1 fruit fly cellular context compared by ENCODE assay signal in genomic region chr3L:12572366-12572765, dm6.
TF ChIP-seq lines count a peak whose summit lies in the region.

Gene sowah (minus strand): TSS chr3L:12572542.

TF ChIP-seq in whole organism, embryonic, 481 proteins besides CTCF, POLR2A, EP300 and RAD21 (continued from another document):
- TF ChIP-seq CG18011 (GFP tag; optimal IDR thresholded peaks at IDR 0.05; lab: Kevin White, UChicago) (peak; percentile 100), Dll (GFP tag; IDR thresholded peaks at IDR 0.05; lab: Robert Waterston, UW; ENCODE audit: partially characterized antibody) (0 out of 4 replicates have a peak, but pooled peaks have one; percentile 22), fru (optimal IDR thresholded peaks at IDR 0.05; lab: Kevin White, UChicago) (no peak), Ets65A (GFP tag; lab: Kevin White, UChicago) (peak; percentile 97), gem (tag; optimal IDR thresholded peaks at IDR 0.05; lab: Kevin White, UChicago) (peak; percentile 28), CG12104 (GFP tag; optimal IDR thresholded peaks at IDR 0.05; lab: Kevin White, UChicago) (no peak), CG34422 (GFP tag; IDR thresholded peaks at IDR 0.05; lab: Robert Waterston, UW) (peak; percentile 68), ap (GFP tag; IDR thresholded peaks at IDR 0.05; lab: Robert Waterston, UW) (no peak), CG1792 (GFP tag; optimal IDR thresholded peaks at IDR 0.05; lab: Kevin White, UChicago) (peak; percentile 38), CG7839 (tag; optimal IDR thresholded peaks at IDR 0.05; lab: Kevin White, UChicago) (peak; percentile 55), HLH54F (GFP tag; optimal IDR thresholded peaks at IDR 0.05; lab: Kevin White, UChicago) (peak; percentile 55), CG31441 (GFP tag; IDR thresholded peaks at IDR 0.05; lab: Robert Waterston, UW) (peak; percentile 50), Hr51 (GFP tag; optimal IDR thresholded peaks at IDR 0.05; lab: Kevin White, UChicago) (peak; percentile 7 to 51), CG2120 (GFP tag; optimal IDR thresholded peaks at IDR 0.05; lab: Kevin White, UChicago) (peak; percentile 57), lmd (GFP tag; IDR thresholded peaks at IDR 0.05; lab: Robert Waterston, UW) (peak; percentile 42; the same call in 1 of the 2 replicates), CG6683 (GFP tag; optimal IDR thresholded peaks at IDR 0.05; lab: Kevin White, UChicago) (no peak), Lpt (GFP tag; optimal IDR thresholded peaks at IDR 0.05; lab: Kevin White, UChicago) (no peak), CG17359 (tag; optimal IDR thresholded peaks at IDR 0.05; lab: Kevin White, UChicago) (peak; percentile 40), CG32767 (GFP tag; IDR thresholded peaks at IDR 0.05; lab: Robert Waterston, UW) (no peak), CG11093 (GFP tag; IDR thresholded peaks at IDR 0.05; lab: Robert Waterston, UW) (no peak), jumu (GFP tag; optimal IDR thresholded peaks at IDR 0.05; lab: Kevin White, UChicago) (peak; percentile 26), CG12942 (GFP tag; optimal IDR thresholded peaks at IDR 0.05; lab: Kevin White, UChicago) (peak; percentile 45), lola (GFP tag; optimal IDR thresholded peaks at IDR 0.05; lab: Kevin White, UChicago) (peak in 1 of 3 experiments; percentile 3), yki (optimal IDR thresholded peaks at IDR 0.05; lab: Kevin White, UChicago) (no peak), BtbVII (GFP tag; optimal IDR thresholded peaks at IDR 0.05; lab: Kevin White, UChicago) (no peak), CG15073 (GFP tag; optimal IDR thresholded peaks at IDR 0.05; lab: Kevin White, UChicago) (no peak), Ptx1 (GFP tag; IDR thresholded peaks at IDR 0.05; lab: Robert Waterston, UW) (peak; percentile 55; the same call in 1 of the 2 replicates), CG9215 (GFP tag; IDR thresholded peaks at IDR 0.05; lab: Robert Waterston, UW) (no peak), ase (GFP tag; IDR thresholded peaks at IDR 0.05; lab: Robert Waterston, UW) (peak; percentile 66; the same call in 2 of the 3 replicates)
TF ChIP-seq in whole organism, embryonic: peak in this region for 253.
